Fruit fly (Drosophila melanogaster): Measurements from ENCODE around the gene Rsod.

DNA sequence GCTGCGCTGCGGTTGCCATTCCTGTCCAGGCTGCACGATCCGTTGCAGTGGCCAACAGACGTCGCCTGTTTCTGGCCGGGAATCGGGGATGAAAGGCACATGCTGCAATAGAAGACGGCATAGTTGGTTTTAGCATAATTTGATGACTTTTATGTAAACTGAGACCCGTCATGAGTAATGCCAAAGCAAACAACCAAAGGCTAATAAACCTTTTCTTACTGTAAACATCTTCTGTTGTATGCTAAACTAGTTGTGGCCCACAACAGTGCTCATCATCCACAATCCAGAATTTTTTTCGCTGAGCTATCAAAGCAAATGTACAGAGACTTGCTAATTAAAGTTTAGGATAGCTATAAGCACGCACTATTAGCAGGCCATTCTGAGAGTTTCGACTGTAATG is 27.8 kb upstream of the Rsod start:
- TF ChIP-seq CG8478 (optimal IDR thresholded peaks at IDR 0.05) (no peak), usp (GFP tag; optimal IDR thresholded peaks at IDR 0.05) (no peak), EcR (GFP tag; optimal IDR thresholded peaks at IDR 0.05) (no peak), Dll (optimal IDR thresholded peaks at IDR 0.05) (no peak), pan (optimal IDR thresholded peaks at IDR 0.05) (no peak), psq (optimal IDR thresholded peaks at IDR 0.05) (no peak)
